Fruit fly (Drosophila melanogaster) whole organism, prepupa: ENCODE measurements around the gene CG43135.

Experiments used
- CG10669 ChIP-seq: fragments of 200-800 bp; sonication (Bioruptor generic); optimal IDR thresholded peaks from 3 replicates; lab custom pipeline; 2018; ENCODE audit warnings: missing biosample characterization, mild to moderate bottlenecking, missing genetic modification characterization, moderate library complexity
- CG11762 ChIP-seq: fragments of 200-800 bp; sonication (Bioruptor generic); optimal IDR thresholded peaks from 3 replicates; lab custom pipeline; 2016; ENCODE audit warnings: missing biosample characterization, missing genetic modification characterization; ENCODE audit not compliant: insufficient read depth
- CG15336 ChIP-seq: fragments of 200-800 bp; sonication (Bioruptor generic); IDR thresholded peaks from 2 replicates; pipeline ENCODE4 v1.3.6; 2022; ENCODE audit warnings: missing biosample characterization, missing genetic modification characterization
- CG1621 ChIP-seq: fragments of 200-800 bp; sonication (Bioruptor generic); optimal IDR thresholded peaks from 3 replicates; lab custom pipeline; 2018; ENCODE audit warnings: missing biosample characterization, mild to moderate bottlenecking, missing genetic modification characterization
- CG3032 ChIP-seq: fragments of 200-800 bp; optimal IDR thresholded peaks from 2 replicates; lab custom pipeline; 2019; ENCODE audit warnings: missing biosample characterization, mild to moderate bottlenecking, missing genetic modification characterization, moderate library complexity
- CG32006 ChIP-seq: fragments of 200-800 bp; sonication (Bioruptor generic); optimal IDR thresholded peaks from 3 replicates; lab custom pipeline; 2017; ENCODE audit warnings: missing biosample characterization, mild to moderate bottlenecking, missing genetic modification characterization
- CG34406 ChIP-seq: fragments of 200-800 bp; sonication (Bioruptor generic); optimal IDR thresholded peaks from 3 replicates; lab custom pipeline; 2016; ENCODE audit warnings: missing biosample characterization, missing genetic modification characterization
- CG3919 ChIP-seq: fragments of 200-800 bp; sonication (Bioruptor generic); optimal IDR thresholded peaks from 3 replicates; lab custom pipeline; 2016; ENCODE audit warnings: missing biosample characterization, missing genetic modification characterization
- CG6163 ChIP-seq: fragments of 200-800 bp; sonication (Bioruptor generic); IDR thresholded peaks from 3 replicates; pipeline ENCODE4 v1.3.6; 2022; ENCODE audit warnings: missing biosample characterization, missing genetic modification characterization
- CG6808 ChIP-seq: fragments of 200-800 bp; sonication (Bioruptor generic); optimal IDR thresholded peaks from 3 replicates; lab custom pipeline; 2017; ENCODE audit warnings: missing biosample characterization, missing genetic modification characterization, mild to moderate bottlenecking, moderate library complexity, missing genetic modification reagents
- CG6854 ChIP-seq: fragments of 200-800 bp; sonication (Bioruptor generic); optimal IDR thresholded peaks from 2 replicates; lab custom pipeline; 2017; ENCODE audit warnings: missing biosample characterization, mild to moderate bottlenecking, missing genetic modification characterization
- CG8119 ChIP-seq: fragments of 200-800 bp; sonication (Bioruptor generic); IDR thresholded peaks from 3 replicates; pipeline ENCODE4 v1.3.6; 2022; ENCODE audit warnings: missing biosample characterization, missing genetic modification characterization
- CG8632 ChIP-seq: fragments of 200-800 bp; sonication (Bioruptor generic); optimal IDR thresholded peaks from 3 replicates; lab custom pipeline; 2016; ENCODE audit warnings: missing biosample characterization, missing genetic modification characterization
- CG9139 ChIP-seq: fragments of 200-800 bp; sonication (Bioruptor generic); optimal IDR thresholded peaks from 3 replicates; lab custom pipeline; 2017; ENCODE audit warnings: missing biosample characterization, mild to moderate bottlenecking, missing genetic modification characterization
- Eip78C ChIP-seq: fragments of 200-800 bp; sonication (Bioruptor generic); peaks from one replicate; lab custom pipeline; 2016; ENCODE audit warnings: missing biosample characterization, missing genetic modification characterization
- Hr38 ChIP-seq: sonication (Bioruptor generic); optimal IDR thresholded peaks from 2 replicates; lab custom pipeline; 2016; ENCODE audit warnings: missing biosample characterization, missing genetic modification characterization
- Hr39 ChIP-seq: fragments of 200-800 bp; sonication (Bioruptor generic); optimal IDR thresholded peaks from 2 replicates; lab custom pipeline; 2016; ENCODE audit warnings: missing biosample characterization, missing genetic modification characterization
- Lpt ChIP-seq: fragments of 200-800 bp; sonication (Bioruptor generic); optimal IDR thresholded peaks from 3 replicates; lab custom pipeline; 2016; ENCODE audit warnings: missing biosample characterization, missing genetic modification characterization
- Met ChIP-seq: fragments of 200-800 bp; sonication (Bioruptor generic); optimal IDR thresholded peaks from 3 replicates; lab custom pipeline; 2016; ENCODE audit warnings: missing biosample characterization, missing genetic modification characterization
- Smox ChIP-seq: fragments of 200-800 bp; sonication (Bioruptor generic); optimal IDR thresholded peaks from 3 replicates; lab custom pipeline; 2016; ENCODE audit warnings: missing biosample characterization, missing genetic modification characterization
- Sox14 ChIP-seq: fragments of 200-800 bp; sonication (Bioruptor generic); optimal IDR thresholded peaks from 3 replicates; lab custom pipeline; 2016; ENCODE audit warnings: missing biosample characterization, missing genetic modification characterization
- Sox15 ChIP-seq: fragments of 200-800 bp; sonication (Bioruptor generic); optimal IDR thresholded peaks from 3 replicates; lab custom pipeline; 2016; ENCODE audit warnings: missing biosample characterization, missing genetic modification characterization
- achi ChIP-seq: fragments of 200-800 bp; sonication (Bioruptor generic); optimal IDR thresholded peaks from 3 replicates; lab custom pipeline; 2016; ENCODE audit warnings: missing biosample characterization, missing genetic modification characterization
- cyc ChIP-seq: fragments of 200-800 bp; sonication (Bioruptor generic); optimal IDR thresholded peaks from 3 replicates; lab custom pipeline; 2016; ENCODE audit warnings: missing biosample characterization, missing genetic modification characterization
- dac ChIP-seq: fragments of 200-800 bp; sonication (Bioruptor generic); optimal IDR thresholded peaks from 2 replicates; lab custom pipeline; 2017; ENCODE audit warnings: missing biosample characterization, mild to moderate bottlenecking, missing genetic modification characterization
- dsx ChIP-seq: fragments of 200-800 bp; optimal IDR thresholded peaks from 3 replicates; lab custom pipeline; 2019; ENCODE audit warnings: missing biosample characterization, mild to moderate bottlenecking, missing genetic modification characterization, moderate library complexity; ENCODE audit not compliant: poor library complexity, severe bottlenecking
- esn ChIP-seq: fragments of 200-800 bp; sonication (Bioruptor generic); optimal IDR thresholded peaks from 2 replicates; lab custom pipeline; 2016; ENCODE audit warnings: missing biosample characterization, mild to moderate bottlenecking, missing genetic modification characterization, moderate library complexity
- fd59A ChIP-seq: fragments of 200-800 bp; sonication (Bioruptor generic); optimal IDR thresholded peaks from 2 replicates; lab custom pipeline; 2017; ENCODE audit warnings: missing biosample characterization, mild to moderate bottlenecking, missing genetic modification characterization, missing genetic modification reagents
- fd85E ChIP-seq: fragments of 200-800 bp; sonication (Bioruptor generic); optimal IDR thresholded peaks from 3 replicates; lab custom pipeline; 2016; ENCODE audit warnings: missing biosample characterization, missing genetic modification characterization
- fkh ChIP-seq: fragments of 200-800 bp; sonication (Bioruptor generic); optimal IDR thresholded peaks from 3 replicates; lab custom pipeline; 2017; ENCODE audit warnings: missing biosample characterization, mild to moderate bottlenecking, missing genetic modification characterization, moderate library complexity
- net ChIP-seq: fragments of 200-800 bp; sonication (Bioruptor generic); optimal IDR thresholded peaks from 3 replicates; lab custom pipeline; 2016; ENCODE audit warnings: missing biosample characterization, missing genetic modification characterization
- pdm3 ChIP-seq: fragments of 200-800 bp; sonication (Bioruptor generic); optimal IDR thresholded peaks from 3 replicates; lab custom pipeline; 2016; ENCODE audit warnings: missing biosample characterization, missing genetic modification characterization
- salr ChIP-seq, 2 experiments: fragments of 200-800 bp; sonication (Bioruptor generic); optimal IDR thresholded peaks; 3 replicates each; lab custom pipeline; 2016 to 2018; ENCODE audit warnings: missing biosample characterization in 2 of 2, missing genetic modification characterization in 2 of 2, mild to moderate bottlenecking in 1 of 2
- svp ChIP-seq: fragments of 200-800 bp; sonication (Bioruptor generic); peaks from one replicate; lab custom pipeline; 2016; ENCODE audit warnings: missing biosample characterization, missing genetic modification characterization
- topi ChIP-seq: fragments of 200-800 bp; sonication (Bioruptor generic); optimal IDR thresholded peaks from 3 replicates; lab custom pipeline; 2016; ENCODE audit warnings: missing biosample characterization, missing genetic modification characterization

CG43135 gene

DNA sequence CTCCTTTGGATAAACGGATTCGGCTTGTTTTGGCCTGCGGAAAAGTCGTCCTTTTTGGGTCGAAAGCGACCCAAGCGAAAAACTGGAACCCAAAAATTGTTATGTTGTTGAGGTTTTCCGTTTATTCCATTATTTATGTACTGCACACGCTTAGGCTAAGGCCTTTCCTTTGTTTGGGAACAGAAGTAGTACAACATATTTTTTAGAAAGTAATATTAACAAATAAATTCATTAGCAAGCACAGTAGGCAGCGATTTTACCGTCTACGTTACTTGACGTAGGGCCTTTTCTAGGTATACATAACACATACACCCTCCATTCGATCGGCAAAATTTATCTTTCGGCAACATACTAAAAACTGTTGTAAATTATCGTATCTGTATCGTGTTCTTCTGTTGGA lies 20.2 kb downstream of the CG43135 start, which contains the start of gene CG15572:
Gene CG15572 (plus strand): TSS at position 301 of the 400 bp plus-strand sequence.
- peak; percentile 28 for TF ChIP-seq svp (GFP tag; lab: Kevin White, UChicago)
- no peak for TF ChIP-seq CG11762 (GFP tag; lab: Kevin White, UChicago)
- no peak for TF ChIP-seq fd59A (GFP tag; lab: Kevin White, UChicago)
- TF ChIP-seq, all 60 proteins: peak for 1

DNA sequence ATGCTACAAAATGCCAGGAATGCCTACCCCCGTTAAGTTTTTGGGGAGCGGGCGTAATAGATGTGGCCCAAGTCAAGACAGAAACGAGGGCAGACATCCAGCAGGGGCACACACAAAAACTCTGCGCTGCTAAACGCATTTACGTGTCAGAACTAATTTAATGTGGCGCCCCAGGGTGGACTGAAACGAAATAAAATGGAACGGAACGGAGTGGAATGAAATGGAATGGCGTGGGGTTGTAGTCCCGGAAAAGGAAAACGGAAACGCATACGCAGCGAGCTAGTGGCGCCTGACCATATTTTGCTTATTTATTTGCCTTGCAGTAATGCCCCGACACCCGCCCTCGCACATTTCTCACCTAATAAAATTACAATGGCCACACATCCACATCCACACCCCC lies 25.3 kb downstream of the CG43135 start:
- TF ChIP-seq Hr38 (GFP tag; lab: Kevin White, UChicago) (no peak), CG6163 (GFP tag; lab: Robert Waterston, UW) (no peak), CG6854 (GFP tag; lab: Kevin White, UChicago) (no peak), esn (GFP tag; lab: Kevin White, UChicago) (no peak), CG3032 (tag; lab: Kevin White, UChicago) (no peak), CG32006 (GFP tag; lab: Kevin White, UChicago) (no peak), dsx (no peak)

DNA sequence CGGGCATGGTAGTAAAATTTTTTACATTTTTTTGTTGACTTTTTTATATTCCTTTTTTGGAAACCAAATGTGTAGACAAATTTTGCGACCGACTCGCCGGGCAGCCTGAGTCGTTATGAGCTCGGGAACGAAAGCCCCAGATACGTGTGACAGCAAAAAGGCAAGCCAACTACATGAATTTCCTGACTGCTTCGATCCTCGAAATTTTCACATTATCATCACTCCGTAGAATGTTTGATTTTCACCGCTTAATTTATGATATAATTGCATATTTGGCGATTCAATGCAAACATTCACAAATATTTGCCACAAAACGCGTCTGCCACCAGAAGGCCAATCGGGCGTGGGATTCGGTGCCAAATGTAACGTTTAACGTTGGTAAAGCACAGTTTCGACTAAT lies 28.7 kb downstream of the CG43135 start, which contains the start of gene CG15577:
Gene CG15577 (minus strand): TSS at position 101 of the 400 bp plus-strand sequence.
- TF ChIP-seq svp (GFP tag; lab: Kevin White, UChicago) = no peak
- no peak for TF ChIP-seq topi
- no peak for TF ChIP-seq fd85E (GFP tag; lab: Kevin White, UChicago)
- TF ChIP-seq salr (GFP tag; optimal IDR thresholded peaks at IDR 0.05; lab: Kevin White, UChicago) = no peak
- TF ChIP-seq CG1621 (tag; lab: Kevin White, UChicago) = no peak
- TF ChIP-seq CG3919 = no peak
- TF ChIP-seq CG8632 = no peak

DNA sequence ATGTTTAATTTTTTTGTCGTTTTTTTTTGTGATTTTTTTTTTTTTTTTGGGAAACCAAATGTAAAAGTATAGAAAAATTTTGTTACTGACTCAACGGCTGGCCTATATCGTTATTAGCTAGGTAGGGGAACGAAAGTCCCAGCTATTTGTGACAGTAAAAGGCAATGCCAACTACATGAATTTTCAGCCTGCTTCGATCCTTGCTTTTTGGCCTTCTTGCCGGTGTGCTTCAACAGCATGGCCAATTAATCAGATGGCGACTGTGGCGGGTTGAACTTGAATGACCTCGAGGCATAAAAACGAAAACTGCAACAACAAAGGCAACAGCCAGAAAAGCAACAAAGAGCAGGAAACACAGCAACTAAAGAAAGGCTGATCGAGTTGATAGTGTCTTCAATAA lies 29.7 kb downstream of the CG43135 start, which contains the start of gene CG15578:
Gene CG15578 (minus strand): TSS at position 101 of the 400 bp plus-strand sequence.
- TF ChIP-seq CG15336 (GFP tag; lab: Robert Waterston, UW) (no peak), Hr38 (GFP tag; lab: Kevin White, UChicago) (no peak), CG34406 (GFP tag; lab: Kevin White, UChicago) (no peak), CG8119 (GFP tag; lab: Robert Waterston, UW) (no peak), CG9139 (GFP tag; lab: Kevin White, UChicago) (no peak), pdm3 (no peak), Met (GFP tag; lab: Kevin White, UChicago) (no peak), svp (GFP tag; lab: Kevin White, UChicago) (no peak), achi (no peak), CG10669 (GFP tag; lab: Kevin White, UChicago) (no peak), Smox (GFP tag; lab: Kevin White, UChicago) (no peak), Hr39 (GFP tag; lab: Kevin White, UChicago) (no peak), fd85E (GFP tag; lab: Kevin White, UChicago) (no peak), Eip78C (GFP tag; lab: Kevin White, UChicago) (no peak), dac (GFP tag; lab: Kevin White, UChicago) (no peak), net (GFP tag; lab: Kevin White, UChicago) (no peak), Lpt (GFP tag; lab: Kevin White, UChicago) (no peak), Sox15 (GFP tag; lab: Kevin White, UChicago) (no peak), fkh (GFP tag; lab: Kevin White, UChicago) (no peak), cyc (GFP tag; lab: Kevin White, UChicago) (no peak)

- TF ChIP-seq CG6808 (no peak), Sox14 (GFP tag; lab: Kevin White, UChicago) (no peak)
Observed at dm6 chrX:4280769-4281168, 32.6 kb downstream of the CG43135 start.
